4 worm cellular contexts compared by ENCODE assay signal in genomic region chrII:3066401-3066800, ce11.
TF ChIP-seq lines count a peak whose summit lies in the region.

No protein-coding gene starts in this region.

TF ChIP-seq in whole organism, L3 larva, 47 proteins besides CTCF, POLR2A, EP300 and RAD21:
- TF ChIP-seq nhr-77 (tag; optimal IDR thresholded peaks at IDR 0.05; lab: Kevin White, UChicago) (no peak), ceh-28 (tag; optimal IDR thresholded peaks at IDR 0.05; lab: Kevin White, UChicago) (peak; percentile 78)

TF ChIP-seq in whole organism, L4 larva, 104 proteins besides CTCF, POLR2A, EP300 and RAD21:
- TF ChIP-seq nhr-28 (tag; optimal IDR thresholded peaks at IDR 0.05; lab: Kevin White, UChicago) (no peak), dpl-1 (GFP tag; optimal IDR thresholded peaks at IDR 0.05; lab: Kevin White, UChicago) (no peak), ceh-28 (tag; optimal IDR thresholded peaks at IDR 0.05; lab: Kevin White, UChicago) (peak; percentile 81)

TF ChIP-seq in whole organism, late embryonic, 69 proteins besides CTCF, POLR2A, EP300 and RAD21:
- peak; percentile 15 for TF ChIP-seq ceh-48 (tag; optimal IDR thresholded peaks at IDR 0.05; lab: Kevin White, UChicago)
- no peak for TF ChIP-seq F13H6.1 (tag; optimal IDR thresholded peaks at IDR 0.05; lab: Kevin White, UChicago)

TF ChIP-seq in whole organism, midembryonic, 9 proteins besides CTCF, POLR2A, EP300 and RAD21:
- TF ChIP-seq klf-2 (GFP tag; conservative IDR thresholded peaks at IDR 0.05; lab: Robert Waterston, UW) = no peak
- TF ChIP-seq T22C8.4 (GFP tag; IDR thresholded peaks at IDR 0.05; lab: Robert Waterston, UW) = 0 out of 2 replicates have a peak, but pooled peaks have one; percentile 50
